Worm (Caenorhabditis elegans) whole organism, young adult: ENCODE measurements around the gene hpo-9.

ENCODE experiments used
- B0019.2 ChIP-seq: fragments of 200-800 bp; sonication (Bioruptor generic); conservative IDR thresholded peaks from 2 replicates; pipeline ENCODE4 v1.3.6; 2022; ENCODE audit warnings: missing genetic modification reagents, missing genetic modification characterization, missing compliant biosample characterization
- B0035.1 ChIP-seq: sonication (generic microtip); optimal IDR thresholded peaks from 2 replicates; lab custom pipeline; 2016; ENCODE audit warnings: missing genetic modification characterization, mild to moderate bottlenecking, missing compliant biosample characterization, missing genotype, missing genetic modification reagents
- C06A6.2 ChIP-seq: fragments of 200-800 bp; sonication (Bioruptor generic); conservative IDR thresholded peaks from 2 replicates; pipeline ENCODE4 v1.3.6; 2022; ENCODE audit warnings: missing genetic modification characterization, missing compliant biosample characterization
- D2030.7 ChIP-seq: fragments of 200-800 bp; sonication (Bioruptor generic); IDR thresholded peaks from 2 replicates; pipeline ENCODE4 v1.3.6; 2022; ENCODE audit warnings: missing genetic modification reagents, missing genetic modification characterization, missing compliant biosample characterization
- F10E7.11 ChIP-seq: sonication (generic microtip); optimal IDR thresholded peaks from 2 replicates; lab custom pipeline; 2017; ENCODE audit warnings: mild to moderate bottlenecking, missing genetic modification characterization, moderate library complexity, missing compliant biosample characterization
- Y53G8AR.9 ChIP-seq: fragments of 200-800 bp; sonication (Bioruptor generic); conservative IDR thresholded peaks from 2 replicates; pipeline ENCODE4 v1.3.6; 2022; ENCODE audit warnings: missing genetic modification reagents, missing genetic modification characterization, missing compliant biosample characterization
- Y56A3A.18 ChIP-seq: fragments of 200-800 bp; sonication (Bioruptor generic); IDR thresholded peaks from 2 replicates; pipeline ENCODE4 v1.3.6; 2022; ENCODE audit warnings: missing genetic modification reagents, missing genetic modification characterization, missing compliant biosample characterization
- Y95B8A.8 ChIP-seq: fragments of 200-800 bp; sonication (Bioruptor generic); IDR thresholded peaks from 2 replicates; pipeline ENCODE4 v1.3.6; 2022; ENCODE audit warnings: missing genetic modification reagents, missing genetic modification characterization, missing compliant biosample characterization
- aptf-2 ChIP-seq: fragments of 200-800 bp; sonication (Bioruptor generic); conservative IDR thresholded peaks from 2 replicates; pipeline ENCODE4 v1.3.6; 2022; ENCODE audit warnings: missing genetic modification reagents, missing genetic modification characterization, missing compliant biosample characterization
- attf-6 ChIP-seq: fragments of 200-800 bp; sonication (Bioruptor generic); IDR thresholded peaks from 2 replicates; pipeline ENCODE4 v1.3.6; 2022; ENCODE audit warnings: missing genetic modification reagents, missing genetic modification characterization, missing compliant biosample characterization
- bed-1 ChIP-seq: fragments of 200-800 bp; sonication (Bioruptor generic); IDR thresholded peaks from 2 replicates; pipeline ENCODE4 v1.3.6; 2022; ENCODE audit warnings: missing genetic modification reagents, missing genetic modification characterization, missing compliant biosample characterization
- ccch-3 ChIP-seq: fragments of 200-800 bp; sonication (Bioruptor generic); optimal IDR thresholded peaks from 2 replicates; lab custom pipeline; 2018; ENCODE audit warnings: mild to moderate bottlenecking, missing genetic modification characterization, missing compliant biosample characterization
- cebp-2 ChIP-seq: fragments of 200-800 bp; sonication (Bioruptor generic); IDR thresholded peaks from 2 replicates; pipeline ENCODE4 v1.3.6; 2022; ENCODE audit warnings: missing genetic modification characterization, missing compliant biosample characterization
- ceh-40 ChIP-seq: fragments of 200-800 bp; sonication (Bioruptor generic); IDR thresholded peaks from 2 replicates; pipeline ENCODE4 v1.3.6; 2022; ENCODE audit warnings: missing genetic modification characterization, missing compliant biosample characterization
- ceh-91 ChIP-seq: fragments of 200-800 bp; sonication (Bioruptor generic); IDR thresholded peaks from 2 replicates; pipeline ENCODE4 v1.3.6; 2022; ENCODE audit warnings: missing genetic modification reagents, missing genetic modification characterization, missing compliant biosample characterization
- dox-1 ChIP-seq: fragments of 200-800 bp; sonication (Bioruptor generic); IDR thresholded peaks from 2 replicates; pipeline ENCODE4 v1.3.6; 2022; ENCODE audit warnings: missing genetic modification reagents, missing genetic modification characterization, missing compliant biosample characterization
- egl-44 ChIP-seq: fragments of 200-800 bp; sonication (Bioruptor generic); IDR thresholded peaks from 2 replicates; pipeline ENCODE4 v1.3.6; 2022; ENCODE audit warnings: missing genetic modification reagents, missing genetic modification characterization, missing compliant biosample characterization
- hlh-26 ChIP-seq: fragments of 200-800 bp; sonication (Bioruptor generic); conservative IDR thresholded peaks from 2 replicates; pipeline ENCODE4 v1.3.6; 2022; ENCODE audit warnings: missing genetic modification reagents, missing genetic modification characterization, missing compliant biosample characterization
- hmg-1.2 ChIP-seq: fragments of 200-800 bp; sonication (Bioruptor generic); IDR thresholded peaks from 2 replicates; pipeline ENCODE4 v1.3.6; 2022; ENCODE audit warnings: missing genetic modification reagents, missing genetic modification characterization, missing compliant biosample characterization
- hrde-1 ChIP-seq: sonication (generic microtip); optimal IDR thresholded peaks from 2 replicates; lab custom pipeline; 2016; ENCODE audit warnings: missing genetic modification characterization, mild to moderate bottlenecking, missing compliant biosample characterization, moderate library complexity, missing genotype, missing genetic modification reagents, borderline replicate concordance
- lin-26 ChIP-seq: fragments of 200-800 bp; sonication (Bioruptor generic); IDR thresholded peaks from 2 replicates; pipeline ENCODE4 v1.3.6; 2022; ENCODE audit warnings: missing genetic modification reagents, missing genetic modification characterization, missing compliant biosample characterization
- lin-35 ChIP-seq, 3 experiments: fragments of 150-350 bp in 2 of 3; sonication (generic microtip) in 1 of 3; optimal IDR thresholded peaks; 2 replicates each; lab custom pipeline; 2014 to 2018; ENCODE audit warnings: missing biosample characterization in 3 of 3, missing genetic modification characterization in 3 of 3, missing genetic modification reagents in 3 of 3
- lin-54 ChIP-seq: fragments of 200-800 bp; sonication (Bioruptor generic); optimal IDR thresholded peaks from 2 replicates; lab custom pipeline; 2018; ENCODE audit warnings: mild to moderate bottlenecking, missing genetic modification characterization, missing compliant biosample characterization
- madf-10 ChIP-seq: sonication (generic microtip); optimal IDR thresholded peaks from 2 replicates; lab custom pipeline; 2016; ENCODE audit warnings: mild to moderate bottlenecking, missing genetic modification characterization, missing compliant biosample characterization
- madf-3 ChIP-seq: fragments of 200-800 bp; sonication (Bioruptor generic); IDR thresholded peaks from 2 replicates; pipeline ENCODE4 v1.3.6; 2022; ENCODE audit warnings: missing genetic modification reagents, missing genetic modification characterization, missing compliant biosample characterization
- mcd-1 ChIP-seq: fragments of 200-800 bp; sonication (Bioruptor generic); IDR thresholded peaks from 2 replicates; pipeline ENCODE4 v1.3.6; 2022; ENCODE audit warnings: missing genetic modification reagents, missing genetic modification characterization, missing compliant biosample characterization
- mxl-1 ChIP-seq: sonication (generic microtip); optimal IDR thresholded peaks from 2 replicates; lab custom pipeline; 2016; ENCODE audit warnings: missing genetic modification characterization, missing compliant biosample characterization
- nhr-27 ChIP-seq: fragments of 200-800 bp; sonication (Bioruptor generic); optimal IDR thresholded peaks from 2 replicates; lab custom pipeline; 2018; ENCODE audit warnings: mild to moderate bottlenecking, missing genetic modification characterization, moderate library complexity, missing compliant biosample characterization
- pha-4 ChIP-seq: fragments of 150-350 bp; sonication (generic microtip); optimal IDR thresholded peaks from 2 replicates; lab custom pipeline; 2014; ENCODE audit warnings: missing biosample characterization, missing genetic modification reagents, missing genetic modification characterization
- rec-8 ChIP-seq, 2 experiments: sonication (generic microtip); optimal IDR thresholded peaks; 2 replicates each; lab custom pipeline; 2016; ENCODE audit warnings: mild to moderate bottlenecking in 2 of 2, missing genetic modification characterization in 2 of 2, missing genetic modification reagents in 2 of 2, missing genotype in 2 of 2, missing biosample characterization in 1 of 2, missing compliant biosample characterization in 1 of 2, moderate library complexity in 1 of 2
- repo-1 ChIP-seq: sonication (generic microtip); optimal IDR thresholded peaks from 2 replicates; lab custom pipeline; 2017; ENCODE audit warnings: mild to moderate bottlenecking, missing genetic modification characterization, missing compliant biosample characterization
- rpc-1 ChIP-seq, 2 experiments: fragments of 150-350 bp in 1 of 2; sonication (generic microtip) in 1 of 2; optimal IDR thresholded peaks; 2 replicates each; lab custom pipeline; 2014 to 2018; ENCODE audit warnings: missing biosample characterization in 1 of 2, missing genetic modification characterization in 1 of 2, missing genetic modification reagents in 1 of 2, missing genotype in 1 of 2
- snpc-3.4 ChIP-seq: sonication (generic microtip); optimal IDR thresholded peaks from 2 replicates; lab custom pipeline; 2017; ENCODE audit warnings: missing genetic modification characterization, mild to moderate bottlenecking, missing compliant biosample characterization, antibody characterized with exemption, moderate library complexity, missing genotype, missing genetic modification reagents
- sptf-2 ChIP-seq: fragments of 200-800 bp; sonication (Bioruptor generic); optimal IDR thresholded peaks from 2 replicates; lab custom pipeline; 2018; ENCODE audit warnings: mild to moderate bottlenecking, missing genetic modification characterization, missing compliant biosample characterization
- tlf-1 ChIP-seq: fragments of 200-800 bp; sonication (Bioruptor generic); optimal IDR thresholded peaks from 2 replicates; lab custom pipeline; 2018; ENCODE audit warnings: mild to moderate bottlenecking, missing genetic modification characterization, missing compliant biosample characterization
- unc-130 ChIP-seq: sonication (generic microtip); optimal IDR thresholded peaks from 2 replicates; lab custom pipeline; 2016; ENCODE audit warnings: missing genetic modification reagents, missing genetic modification characterization, missing compliant biosample characterization
- unc-62 ChIP-seq: fragments of 150-350 bp; optimal IDR thresholded peaks from 2 replicates; lab custom pipeline; 2014; ENCODE audit warnings: missing biosample characterization, missing genetic modification reagents, missing genetic modification characterization
- zfh-2 ChIP-seq: fragments of 200-800 bp; sonication (Bioruptor generic); conservative IDR thresholded peaks from 2 replicates; pipeline ENCODE4 v1.3.6; 2022; ENCODE audit warnings: missing genetic modification reagents, missing genetic modification characterization, missing compliant biosample characterization
- zim-3 ChIP-seq: sonication (generic microtip); optimal IDR thresholded peaks from 2 replicates; lab custom pipeline; 2017; ENCODE audit warnings: mild to moderate bottlenecking, missing genetic modification characterization, moderate library complexity, missing compliant biosample characterization
- ztf-18 ChIP-seq: sonication (generic microtip); optimal IDR thresholded peaks from 2 replicates; lab custom pipeline; 2016; ENCODE audit warnings: missing genotype, mild to moderate bottlenecking, missing genetic modification characterization, missing compliant biosample characterization
- ztf-3 ChIP-seq: fragments of 200-800 bp; sonication (Bioruptor generic); optimal IDR thresholded peaks from 2 replicates; lab custom pipeline; 2018; ENCODE audit warnings: mild to moderate bottlenecking, missing genetic modification characterization, missing compliant biosample characterization

hpo-9 gene

DNA sequence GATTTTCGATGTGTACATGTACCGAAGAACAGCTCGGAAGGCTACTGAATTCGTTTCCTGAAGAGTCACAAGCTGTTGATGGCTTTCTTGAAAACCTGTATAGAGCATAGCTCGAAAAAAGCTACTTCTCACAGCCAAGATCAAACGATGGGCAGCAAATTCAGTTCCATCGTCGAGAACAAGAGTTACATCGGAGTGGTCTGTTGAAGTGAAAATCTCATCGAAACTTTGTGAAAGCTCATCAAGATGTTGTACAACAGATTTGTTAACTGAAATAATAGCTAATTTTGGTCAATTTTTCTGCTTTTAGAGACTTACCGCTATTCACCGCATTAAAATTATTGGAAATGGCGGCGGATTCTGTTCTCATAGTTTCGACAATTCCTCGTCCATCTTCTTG is 236 bp downstream of the hpo-9 start:
- TF ChIP-seq zim-3 (tag; lab: Kevin White, UChicago) (no peak), mxl-1 (no peak), madf-10 (tag; lab: Kevin White, UChicago) (no peak), lin-54 (no peak), hrde-1 (tag; lab: Kevin White, UChicago) (no peak), ceh-40 (GFP tag; lab: Robert Waterston, UW) (no peak), lin-26 (no peak), C06A6.2 (GFP tag; lab: Robert Waterston, UW) (no peak), bed-1 (no peak), snpc-3.4 (tag; lab: Kevin White, UChicago) (no peak)

DNA sequence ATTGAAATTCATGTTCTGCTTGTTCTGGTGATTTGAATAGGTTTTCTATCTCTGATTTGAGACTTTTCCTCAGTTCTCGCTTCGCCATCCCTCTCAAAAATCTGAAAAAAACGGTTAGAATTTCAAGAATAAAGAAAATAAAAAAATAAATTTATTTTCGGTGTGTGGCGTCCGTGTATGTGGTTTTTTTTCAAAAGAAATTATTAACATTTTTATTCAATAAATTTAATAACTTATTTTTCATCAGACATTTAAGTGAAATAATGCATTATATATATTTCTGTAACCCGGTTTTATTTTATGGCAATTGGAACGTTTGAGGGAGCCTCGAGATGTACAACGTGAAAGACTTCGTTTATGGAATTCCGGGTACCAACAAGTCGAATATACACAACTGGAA is 2.2 kb downstream of the hpo-9 start, which contains the start of gene C05C8.5:
Gene C05C8.5, minus strand, starts transcription at position 101 of the 400 bp plus-strand sequence.
- TF ChIP-seq lin-35 (GFP tag; optimal IDR thresholded peaks at IDR 0.05; lab: Kevin White, UChicago): no peak
- no peak for TF ChIP-seq hlh-26
- TF ChIP-seq repo-1: no peak
- no peak for TF ChIP-seq dox-1 (GFP tag; lab: Robert Waterston, UW)
- no peak for TF ChIP-seq D2030.7 (GFP tag; lab: Robert Waterston, UW)
- no peak for TF ChIP-seq F10E7.11 (tag; lab: Kevin White, UChicago)
- TF ChIP-seq Y95B8A.8 (GFP tag; lab: Robert Waterston, UW): no peak
- TF ChIP-seq rpc-1 (optimal IDR thresholded peaks at IDR 0.05; lab: Kevin White, UChicago): no peak
- TF ChIP-seq rpc-1 (tag; optimal IDR thresholded peaks at IDR 0.05; lab: Kevin White, UChicago): no peak
- no peak for TF ChIP-seq pha-4 (tag; lab: Kevin White, UChicago)
- no peak for TF ChIP-seq rec-8 (tag; optimal IDR thresholded peaks at IDR 0.05; lab: Kevin White, UChicago)
- no peak for TF ChIP-seq mcd-1 (GFP tag; lab: Robert Waterston, UW)
- TF ChIP-seq hmg-1.2: no peak
- TF ChIP-seq unc-130: no peak
- TF ChIP-seq attf-6 (GFP tag; lab: Robert Waterston, UW): no peak
- TF ChIP-seq, all 124 proteins: peak for 0

DNA sequence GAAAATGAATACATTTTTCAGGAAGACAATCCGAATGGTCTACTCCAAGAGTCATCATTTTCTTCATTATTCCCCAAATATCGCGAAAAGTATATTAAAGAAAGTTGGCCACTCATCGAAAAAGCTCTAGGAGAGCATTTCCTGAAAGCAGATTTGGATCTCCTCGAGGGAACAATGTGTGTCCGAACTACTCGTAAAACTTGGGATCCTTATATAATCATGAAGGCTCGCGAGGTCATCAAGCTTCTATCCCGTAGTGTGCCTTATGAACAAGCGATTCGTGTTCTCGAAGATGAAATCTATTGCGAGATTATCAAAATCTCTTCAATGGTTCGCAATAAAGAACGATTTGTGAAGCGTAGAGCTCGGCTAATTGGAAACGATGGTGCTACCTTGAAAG is 5.4 kb downstream of the hpo-9 start:
- TF ChIP-seq Y56A3A.18 (GFP tag; lab: Robert Waterston, UW) (no peak), Y53G8AR.9 (GFP tag; lab: Robert Waterston, UW) (no peak), snpc-3.4 (tag; lab: Kevin White, UChicago) (no peak), madf-3 (GFP tag; lab: Robert Waterston, UW) (no peak), lin-54 (no peak), nhr-27 (tag; lab: Kevin White, UChicago) (no peak), ztf-18 (tag; lab: Kevin White, UChicago) (no peak), tlf-1 (GFP tag; lab: Kevin White, UChicago) (no peak), ceh-91 (GFP tag; lab: Robert Waterston, UW) (no peak), zfh-2 (GFP tag; lab: Robert Waterston, UW) (no peak), unc-62 (GFP tag; lab: Kevin White, UChicago) (no peak), aptf-2 (GFP tag; lab: Robert Waterston, UW) (no peak), B0019.2 (GFP tag; lab: Robert Waterston, UW) (no peak), cebp-2 (no peak), sptf-2 (no peak), ztf-3 (GFP tag; lab: Kevin White, UChicago) (no peak), egl-44 (GFP tag; lab: Robert Waterston, UW) (no peak), B0035.1 (tag; lab: Kevin White, UChicago) (no peak), ccch-3 (GFP tag; lab: Kevin White, UChicago) (no peak)
- TF ChIP-seq, all 124 proteins: peak for 0
